Worm (Caenorhabditis elegans) whole organism, young adult: ENCODE data around the gene F38E9.1.
"Not testable (repeated sequence)": the region's sequence is repeated elsewhere in the genome, so short reads cannot be mapped to it uniquely, and the experiment has no call there.

Experiments
- B0019.2 ChIP-seq: fragments of 200-800 bp; sonication (Bioruptor generic); conservative IDR thresholded peaks from 2 replicates; pipeline ENCODE4 v1.3.6; 2022; ENCODE audit warnings: missing genetic modification reagents, missing genetic modification characterization, missing compliant biosample characterization
- F37B4.10 ChIP-seq: fragments of 200-800 bp; sonication (Bioruptor generic); IDR thresholded peaks from 2 replicates; pipeline ENCODE4 v1.3.6; 2022; ENCODE audit warnings: missing genetic modification characterization, missing compliant biosample characterization
- T26A5.8 ChIP-seq: sonication (generic microtip); optimal IDR thresholded peaks from 2 replicates; lab custom pipeline; 2016; ENCODE audit warnings: missing genetic modification characterization, missing compliant biosample characterization
- Y53F4B.3 ChIP-seq: fragments of 200-800 bp; sonication (Bioruptor generic); IDR thresholded peaks from 2 replicates; pipeline ENCODE4 v1.3.6; 2022; ENCODE audit warnings: missing genetic modification reagents, missing genetic modification characterization, missing compliant biosample characterization
- Y56A3A.18 ChIP-seq: fragments of 200-800 bp; sonication (Bioruptor generic); IDR thresholded peaks from 2 replicates; pipeline ENCODE4 v1.3.6; 2022; ENCODE audit warnings: missing genetic modification reagents, missing genetic modification characterization, missing compliant biosample characterization
- Y79H2A.3 ChIP-seq: fragments of 200-800 bp; sonication (Bioruptor generic); conservative IDR thresholded peaks from 2 replicates; pipeline ENCODE4 v1.3.6; 2022; ENCODE audit warnings: missing genetic modification reagents, missing genetic modification characterization, missing compliant biosample characterization
- athp-1 ChIP-seq: sonication (generic microtip); optimal IDR thresholded peaks from 2 replicates; lab custom pipeline; 2017; ENCODE audit warnings: mild to moderate bottlenecking, missing genetic modification characterization, missing compliant biosample characterization
- attf-3 ChIP-seq: fragments of 200-800 bp; sonication (Bioruptor generic); conservative IDR thresholded peaks from 2 replicates; pipeline ENCODE4 v1.3.6; 2022; ENCODE audit warnings: missing genetic modification reagents, missing genetic modification characterization, missing compliant biosample characterization
- attf-6 ChIP-seq: fragments of 200-800 bp; sonication (Bioruptor generic); IDR thresholded peaks from 2 replicates; pipeline ENCODE4 v1.3.6; 2022; ENCODE audit warnings: missing genetic modification reagents, missing genetic modification characterization, missing compliant biosample characterization
- ccch-3 ChIP-seq: fragments of 200-800 bp; sonication (Bioruptor generic); optimal IDR thresholded peaks from 2 replicates; lab custom pipeline; 2018; ENCODE audit warnings: mild to moderate bottlenecking, missing genetic modification characterization, missing compliant biosample characterization
- cebp-1 ChIP-seq, 2 experiments: fragments of 200-800 bp in 1 of 2; sonication (Bioruptor generic) in 1 of 2; sonication (generic microtip) in 1 of 2; IDR thresholded peaks in 1 of 2; optimal IDR thresholded peaks in 1 of 2; 2 replicates each; pipeline versions ENCODE4 v1.3.6 to Lab custom; 2017 to 2022; ENCODE audit warnings: missing compliant biosample characterization in 2 of 2, missing genetic modification characterization in 2 of 2, mild to moderate bottlenecking in 1 of 2, missing genetic modification reagents in 1 of 2, moderate library complexity in 1 of 2
- cebp-2 ChIP-seq: fragments of 200-800 bp; sonication (Bioruptor generic); IDR thresholded peaks from 2 replicates; pipeline ENCODE4 v1.3.6; 2022; ENCODE audit warnings: missing genetic modification characterization, missing compliant biosample characterization
- ceh-100 ChIP-seq: fragments of 200-800 bp; sonication (Bioruptor generic); IDR thresholded peaks from 2 replicates; pipeline ENCODE4 v1.3.6; 2022; ENCODE audit warnings: missing genetic modification reagents, missing genetic modification characterization, missing compliant biosample characterization
- ceh-27 ChIP-seq: fragments of 200-800 bp; sonication (Bioruptor generic); optimal IDR thresholded peaks from 2 replicates; lab custom pipeline; 2018; ENCODE audit warnings: mild to moderate bottlenecking, missing genetic modification characterization, moderate library complexity, missing compliant biosample characterization
- ceh-58 ChIP-seq: fragments of 200-800 bp; sonication (Bioruptor generic); IDR thresholded peaks from 2 replicates; pipeline ENCODE4 v1.3.6; 2022; ENCODE audit warnings: missing genetic modification characterization, missing compliant biosample characterization
- dpff-1 ChIP-seq: sonication (generic microtip); optimal IDR thresholded peaks from 2 replicates; lab custom pipeline; 2017; ENCODE audit warnings: mild to moderate bottlenecking, missing genetic modification characterization, missing compliant biosample characterization
- dpl-1 ChIP-seq: fragments of 150-350 bp; optimal IDR thresholded peaks from 2 replicates; lab custom pipeline; 2014; ENCODE audit warnings: missing biosample characterization, missing genetic modification reagents, missing genetic modification characterization
- egrh-3 ChIP-seq: fragments of 200-800 bp; sonication (Bioruptor generic); IDR thresholded peaks from 2 replicates; pipeline ENCODE4 v1.3.6; 2022; ENCODE audit warnings: missing genetic modification reagents, missing genetic modification characterization, missing compliant biosample characterization
- hlh-12 ChIP-seq: sonication (generic microtip); optimal IDR thresholded peaks from 2 replicates; lab custom pipeline; 2016; ENCODE audit warnings: missing genetic modification characterization, missing compliant biosample characterization
- hsf-1 ChIP-seq: fragments of 200-800 bp; sonication (Bioruptor generic); IDR thresholded peaks from 2 replicates; pipeline ENCODE4 v1.3.6; 2022; ENCODE audit warnings: missing genetic modification reagents, missing genetic modification characterization, missing compliant biosample characterization
- lag-1 ChIP-seq: fragments of 200-800 bp; sonication (Bioruptor generic); IDR thresholded peaks from 2 replicates; pipeline ENCODE4 v1.3.6; 2022; ENCODE audit warnings: missing genetic modification reagents, missing genetic modification characterization, missing compliant biosample characterization
- let-526 ChIP-seq: fragments of 200-800 bp; sonication (Bioruptor generic); IDR thresholded peaks from 2 replicates; pipeline ENCODE4 v1.3.6; 2022; ENCODE audit warnings: missing genetic modification reagents, missing genetic modification characterization, missing compliant biosample characterization
- lsy-27 ChIP-seq: sonication (generic microtip); optimal IDR thresholded peaks from 2 replicates; lab custom pipeline; 2017; ENCODE audit warnings: missing genetic modification characterization, mild to moderate bottlenecking, missing compliant biosample characterization, antibody characterized with exemption, missing genotype, borderline replicate concordance; ENCODE audit not compliant: insufficient read depth
- mes-4 ChIP-seq: sonication (generic microtip); optimal IDR thresholded peaks from 2 replicates; lab custom pipeline; 2016; ENCODE audit warnings: missing genotype, missing genetic modification characterization, missing compliant biosample characterization
- nhr-27 ChIP-seq: fragments of 200-800 bp; sonication (Bioruptor generic); optimal IDR thresholded peaks from 2 replicates; lab custom pipeline; 2018; ENCODE audit warnings: mild to moderate bottlenecking, missing genetic modification characterization, moderate library complexity, missing compliant biosample characterization
- nhr-80 ChIP-seq: sonication (generic microtip); optimal IDR thresholded peaks from 2 replicates; lab custom pipeline; 2016; ENCODE audit warnings: missing genetic modification characterization, missing compliant biosample characterization
- rpc-1 ChIP-seq, 2 experiments: fragments of 150-350 bp in 1 of 2; sonication (generic microtip) in 1 of 2; optimal IDR thresholded peaks; 2 replicates each; lab custom pipeline; 2014 to 2018; ENCODE audit warnings: missing biosample characterization in 1 of 2, missing genetic modification characterization in 1 of 2, missing genetic modification reagents in 1 of 2, missing genotype in 1 of 2
- sdz-38 ChIP-seq: sonication (generic microtip); optimal IDR thresholded peaks from 2 replicates; lab custom pipeline; 2016; ENCODE audit warnings: missing genotype, missing genetic modification characterization, missing compliant biosample characterization
- sea-2 ChIP-seq: fragments of 200-800 bp; sonication (Bioruptor generic); IDR thresholded peaks from 2 replicates; pipeline ENCODE4 v1.3.6; 2022; ENCODE audit warnings: missing genetic modification characterization, missing compliant biosample characterization
- snpc-1.1 ChIP-seq: sonication (generic microtip); optimal IDR thresholded peaks from 2 replicates; lab custom pipeline; 2017; ENCODE audit warnings: missing genetic modification characterization, mild to moderate bottlenecking, missing compliant biosample characterization, antibody characterized with exemption, moderate library complexity, missing genotype, missing genetic modification reagents; ENCODE audit not compliant: insufficient read depth
- snpc-1.3 ChIP-seq: sonication (generic microtip); optimal IDR thresholded peaks from 2 replicates; lab custom pipeline; 2017; ENCODE audit warnings: missing genetic modification characterization, mild to moderate bottlenecking, missing compliant biosample characterization, antibody characterized with exemption, moderate library complexity, missing genotype, missing genetic modification reagents; ENCODE audit not compliant: insufficient read depth
- snpc-3.4 ChIP-seq: sonication (generic microtip); optimal IDR thresholded peaks from 2 replicates; lab custom pipeline; 2017; ENCODE audit warnings: missing genetic modification characterization, mild to moderate bottlenecking, missing compliant biosample characterization, antibody characterized with exemption, moderate library complexity, missing genotype, missing genetic modification reagents
- sptf-2 ChIP-seq: fragments of 200-800 bp; sonication (Bioruptor generic); optimal IDR thresholded peaks from 2 replicates; lab custom pipeline; 2018; ENCODE audit warnings: mild to moderate bottlenecking, missing genetic modification characterization, missing compliant biosample characterization

The F38E9.1 gene

ce11 chrX:16502997-16503396, 32.1 kb downstream of the F38E9.1 start (continued):
- TF ChIP-seq dpl-1 (GFP tag; lab: Kevin White, UChicago) (peak; percentile 5), Y79H2A.3 (GFP tag; lab: Robert Waterston, UW) (no peak)

DNA sequence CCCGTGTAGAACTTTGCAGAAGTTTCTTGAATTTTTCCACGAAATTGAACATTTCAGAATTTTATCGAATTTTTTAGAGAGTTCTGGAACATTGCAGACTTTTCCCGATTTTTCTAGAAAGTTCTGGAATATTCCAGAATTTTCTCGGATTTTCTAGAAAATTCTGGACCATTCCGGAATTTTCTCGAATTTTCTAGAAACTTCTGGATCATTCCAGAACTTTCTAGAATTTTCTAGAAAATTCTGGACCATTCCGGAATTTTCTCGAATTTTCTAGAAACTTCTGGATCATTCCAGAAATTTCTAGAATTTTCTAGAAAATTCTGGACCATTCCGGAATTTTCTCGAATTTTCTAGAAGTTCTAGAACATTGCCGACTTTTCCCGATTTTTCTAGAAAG, 33.2 kb downstream of the F38E9.1 start:
- TF ChIP-seq hsf-1 (GFP tag; lab: Robert Waterston, UW), result peak; percentile 92

- TF ChIP-seq cebp-1 (GFP tag; IDR thresholded peaks at IDR 0.05; lab: Robert Waterston, UW), result no peak
- TF ChIP-seq cebp-1 (tag; optimal IDR thresholded peaks at IDR 0.05; lab: Kevin White, UChicago), result no peak
- no peak for TF ChIP-seq snpc-1.1 (tag; lab: Kevin White, UChicago)
- TF ChIP-seq ccch-3 (GFP tag; lab: Kevin White, UChicago), result no peak
- TF ChIP-seq egrh-3, result no peak
- no peak for TF ChIP-seq nhr-27 (tag; lab: Kevin White, UChicago)
- no peak for TF ChIP-seq let-526 (GFP tag; lab: Robert Waterston, UW)
- TF ChIP-seq dpff-1 (tag; lab: Kevin White, UChicago), result no peak
- no peak for TF ChIP-seq sea-2 (GFP tag; lab: Robert Waterston, UW)
- TF ChIP-seq athp-1 (tag; lab: Kevin White, UChicago), result no peak
- TF ChIP-seq snpc-1.3, result no peak
- TF ChIP-seq ceh-58, result no peak
- TF ChIP-seq lsy-27, result no peak
- no peak for TF ChIP-seq rpc-1 (optimal IDR thresholded peaks at IDR 0.05; lab: Kevin White, UChicago)
- TF ChIP-seq rpc-1 (tag; optimal IDR thresholded peaks at IDR 0.05; lab: Kevin White, UChicago), result no peak
- TF ChIP-seq cebp-2 (GFP tag; lab: Robert Waterston, UW), result no peak
- TF ChIP-seq B0019.2, result no peak
- TF ChIP-seq attf-6 (GFP tag; lab: Robert Waterston, UW), result no peak
- TF ChIP-seq Y56A3A.18, result no peak
- no peak for TF ChIP-seq attf-3 (GFP tag; lab: Robert Waterston, UW)
- no peak for TF ChIP-seq ceh-27
- no peak for TF ChIP-seq ceh-100
Observed at ce11 chrX:16505348-16505747, 34.5 kb downstream of the F38E9.1 start, which contains the start of gene T25D1.3. TSS of gene T25D1.3 (plus strand) at chrX:16505648.

ce11 chrX:16509607-16510006, 38.7 kb downstream of the F38E9.1 start:
- TF ChIP-seq attf-3 (GFP tag; lab: Robert Waterston, UW), result peak; percentile 79

- not testable (repeated sequence) for TF ChIP-seq sdz-38; cebp-2 (GFP tag; lab: Robert Waterston, UW); hlh-12
Observed at ce11 chrX:16515265-16515664, 44.4 kb downstream of the F38E9.1 start, which contains the start of gene T25D1.2. TSS of gene T25D1.2 (plus strand) at chrX:16515565.

DNA sequence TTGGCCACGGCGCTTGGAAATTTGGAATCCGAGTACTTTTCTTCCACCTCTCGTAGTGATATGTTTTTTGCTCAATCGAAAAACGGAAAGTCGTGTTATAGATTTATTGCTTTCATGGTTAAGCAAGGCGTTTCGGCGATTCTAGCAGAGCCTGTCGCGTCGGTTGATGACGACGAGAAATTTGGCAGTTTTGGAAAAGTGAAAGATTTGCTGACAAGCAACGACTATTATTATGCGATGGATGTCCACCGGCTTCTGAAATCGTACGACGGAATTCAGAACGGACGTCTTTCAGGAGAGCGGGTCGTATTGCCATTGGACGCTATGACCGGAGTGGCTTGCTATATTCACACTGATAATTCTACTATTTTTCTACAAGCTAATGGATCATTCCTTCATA, 47.9 kb downstream of the F38E9.1 start:
- no peak for TF ChIP-seq mes-4
- TF ChIP-seq sptf-2, result no peak
- TF ChIP-seq Y56A3A.18, result no peak
- no peak for TF ChIP-seq snpc-3.4 (tag; lab: Kevin White, UChicago)
- TF ChIP-seq nhr-80, result no peak
- TF ChIP-seq Y53F4B.3, result no peak
- TF ChIP-seq T26A5.8 (tag; lab: Kevin White, UChicago), result no peak
- no peak for TF ChIP-seq ccch-3 (GFP tag; lab: Kevin White, UChicago)
- no peak for TF ChIP-seq F37B4.10 (GFP tag; lab: Robert Waterston, UW)
- TF ChIP-seq egrh-3, result no peak
- no peak for TF ChIP-seq lag-1 (GFP tag; lab: Robert Waterston, UW)
